Worm (Caenorhabditis elegans): ENCODE results near the gene prp-6.

Gene prp-6

ce11 chrV:18085150-18085833, 63.0 kb downstream of the prp-6 start, which contains the start of gene fbxa-106 (continued):
- TF ChIP-seq lin-26 (GFP tag; IDR thresholded peaks at IDR 0.05) (no peak), attf-5 (GFP tag; optimal IDR thresholded peaks at IDR 0.05) (no peak), ceh-40 (GFP tag; IDR thresholded peaks at IDR 0.05) (no peak), dpl-1 (GFP tag; optimal IDR thresholded peaks at IDR 0.05) (no peak), C06A6.2 (GFP tag; conservative IDR thresholded peaks at IDR 0.05) (no peak), bed-1 (GFP tag; IDR thresholded peaks at IDR 0.05) (no peak), F37B4.10 (GFP tag; IDR thresholded peaks at IDR 0.05) (no peak), B0336.3 (GFP tag; IDR thresholded peaks at IDR 0.05) (peak; percentile 66), nhr-90 (tag; optimal IDR thresholded peaks at IDR 0.05) (no peak), Y53F4B.3 (GFP tag; IDR thresholded peaks at IDR 0.05) (no peak), D2030.7 (GFP tag; IDR thresholded peaks at IDR 0.05) (peak; percentile 61), aptf-3 (GFP tag; IDR thresholded peaks at IDR 0.05) (0 out of 2 replicates have a peak, but pooled peaks have one; percentile 69), hlh-12 (tag; optimal IDR thresholded peaks at IDR 0.05) (no peak), unc-62 (GFP tag; optimal IDR thresholded peaks at IDR 0.05) (no peak), rpc-1 (optimal IDR thresholded peaks at IDR 0.05) (no peak), rpc-1 (tag; optimal IDR thresholded peaks at IDR 0.05) (no peak), T26A5.8 (tag; optimal IDR thresholded peaks at IDR 0.05) (no peak), nhr-120 (GFP tag; IDR thresholded peaks at IDR 0.05) (no peak), fkh-3 (tag; optimal IDR thresholded peaks at IDR 0.05) (no peak), F55B11.4 (tag; optimal IDR thresholded peaks at IDR 0.05; ENCODE audit: borderline replicate concordance, insufficient read depth) (no peak), B0019.2 (GFP tag; conservative IDR thresholded peaks at IDR 0.05) (no peak), F49E8.2 (tag; optimal IDR thresholded peaks at IDR 0.05; ENCODE audit: insufficient read depth) (peak; percentile 67), cebp-1 (GFP tag; IDR thresholded peaks at IDR 0.05) (no peak), cebp-1 (tag; optimal IDR thresholded peaks at IDR 0.05) (peak; percentile 60), ztf-6 (GFP tag; IDR thresholded peaks at IDR 0.05) (no peak), F39B2.1 (GFP tag; IDR thresholded peaks at IDR 0.05) (no peak), somi-1 (GFP tag; optimal IDR thresholded peaks at IDR 0.05) (no peak), hmg-20 (GFP tag; IDR thresholded peaks at IDR 0.05) (no peak), lsl-1 (GFP tag; optimal IDR thresholded peaks at IDR 0.05) (peak; percentile 81), zfh-2 (GFP tag; conservative IDR thresholded peaks at IDR 0.05) (no peak), ztf-26 (tag; optimal IDR thresholded peaks at IDR 0.05) (no peak), snpc-3.4 (tag; optimal IDR thresholded peaks at IDR 0.05) (peak; percentile 26), F57C9.4 (tag; optimal IDR thresholded peaks at IDR 0.05) (no peak), repo-1 (tag; optimal IDR thresholded peaks at IDR 0.05) (peak; percentile 14), athp-1 (tag; optimal IDR thresholded peaks at IDR 0.05) (peak; percentile 48), hmg-1.2 (GFP tag; IDR thresholded peaks at IDR 0.05) (no peak), mes-4 (tag; optimal IDR thresholded peaks at IDR 0.05) (no peak), gei-17 (GFP tag; optimal IDR thresholded peaks at IDR 0.05) (no peak), nfya-2 (GFP tag; IDR thresholded peaks at IDR 0.05) (no peak), egl-18 (GFP tag; IDR thresholded peaks at IDR 0.05) (0 out of 2 replicates have a peak, but pooled peaks have one; percentile 14), ZK185.1 (tag; optimal IDR thresholded peaks at IDR 0.05; ENCODE audit: poor library complexity, severe bottlenecking) (no peak), F10E7.11 (tag; optimal IDR thresholded peaks at IDR 0.05) (no peak), ztf-18 (tag; optimal IDR thresholded peaks at IDR 0.05) (no peak)

Measured in whole organism, young adult.